Fruit fly (Drosophila melanogaster) whole organism, wandering third instar larva: ENCODE results near the gene Dok.

Source experiments
- Dfd ChIP-seq: fragments of >200 bp; optimal IDR thresholded peaks from 2 replicates; lab custom pipeline; 2017; ENCODE audit warnings: missing biosample characterization, missing genetic modification characterization
- HLH106 ChIP-seq: fragments of 200-800 bp; optimal IDR thresholded peaks from 3 replicates; lab custom pipeline; 2019; ENCODE audit warnings: missing biosample characterization, mild to moderate bottlenecking, missing genetic modification characterization, moderate library complexity
- Sp1 ChIP-seq: fragments of 200-800 bp; sonication (Bioruptor generic); optimal IDR thresholded peaks from 3 replicates; lab custom pipeline; 2019; ENCODE audit warnings: missing biosample characterization, mild to moderate bottlenecking, missing genetic modification characterization, moderate library complexity
- dsf ChIP-seq: sonication (Bioruptor generic); optimal IDR thresholded peaks from 2 replicates; lab custom pipeline; 2016; ENCODE audit warnings: missing biosample characterization, missing genetic modification characterization, borderline replicate concordance
- h ChIP-seq: fragments of 200-800 bp; sonication (Bioruptor generic); optimal IDR thresholded peaks from 3 replicates; lab custom pipeline; 2016; ENCODE audit warnings: missing biosample characterization, mild to moderate bottlenecking, missing genetic modification characterization
- pan ChIP-seq: fragments of >200 bp; optimal IDR thresholded peaks from 2 replicates; lab custom pipeline; 2017
- usp ChIP-seq: fragments of >200 bp; optimal IDR thresholded peaks from 2 replicates; lab custom pipeline; 2017; ENCODE audit warnings: missing biosample characterization, missing genetic modification characterization

- TF ChIP-seq HLH106 = no peak
- no peak for TF ChIP-seq pan (lab: Kevin White, UChicago)
- no peak for TF ChIP-seq Sp1 (GFP tag; lab: Kevin White, UChicago)
- TF ChIP-seq h (GFP tag; lab: Kevin White, UChicago) = no peak
- TF ChIP-seq dsf = no peak
- no peak for TF ChIP-seq Dfd (GFP tag; lab: Kevin White, UChicago)
- TF ChIP-seq usp = no peak
These were observed 3.4 kb upstream of the Dok start for dm6 chrX:7320455-7321224.
